Worm (Caenorhabditis elegans): Measurements from ENCODE around the gene bre-5.
A peak's percentile ranks its signal among the peaks of the same experiment; 100 is the strongest.

bre-5 gene

ce11 chrIV:12086498-12086897 is 35.5 kb upstream of the bre-5 start (continued):
- TF ChIP-seq vab-7 (GFP tag; IDR thresholded peaks at IDR 0.05) (peak; percentile 95), daf-16 (GFP tag; optimal IDR thresholded peaks at IDR 0.05) (peak; percentile 66 to 85), daf-16 (tag; optimal IDR thresholded peaks at IDR 0.05) (peak; percentile 64), R02D3.7 (tag; optimal IDR thresholded peaks at IDR 0.05) (no peak), egl-43 (GFP tag; IDR thresholded peaks at IDR 0.05) (peak; percentile 98), ama-1 (optimal IDR thresholded peaks at IDR 0.05) (no peak), dmd-9 (GFP tag; IDR thresholded peaks at IDR 0.05) (peak; percentile 68; the same call in 1 of the 2 replicates), tag-97 (GFP tag; IDR thresholded peaks at IDR 0.05) (no peak), zag-1 (tag; optimal IDR thresholded peaks at IDR 0.05) (no peak), hmg-1.1 (GFP tag; IDR thresholded peaks at IDR 0.05) (peak; percentile 87), mxl-3 (GFP tag; optimal IDR thresholded peaks at IDR 0.05) (peak; percentile 84), madf-9 (GFP tag; conservative IDR thresholded peaks at IDR 0.05) (peak; percentile 69; the same call in 1 of the 2 replicates), lsy-2 (tag; optimal IDR thresholded peaks at IDR 0.05) (peak in 1 of 2 experiments; percentile 61), pqm-1 (tag; optimal IDR thresholded peaks at IDR 0.05) (peak; percentile 14), nhr-48 (tag; optimal IDR thresholded peaks at IDR 0.05) (peak; percentile 69), lin-15B (tag; optimal IDR thresholded peaks at IDR 0.05) (no peak), ces-1 (GFP tag; optimal IDR thresholded peaks at IDR 0.05) (no peak), rbr-2 (tag; optimal IDR thresholded peaks at IDR 0.05) (peak; percentile 81), Y48G9A.11 (GFP tag; IDR thresholded peaks at IDR 0.05) (peak; percentile 86), nhr-102 (tag; optimal IDR thresholded peaks at IDR 0.05) (peak; percentile 84), arid-1 (GFP tag; conservative IDR thresholded peaks at IDR 0.05) (peak; percentile 94), Y75B8A.6 (GFP tag; IDR thresholded peaks at IDR 0.05) (0 out of 2 replicates have a peak, but pooled peaks have one; percentile 27), jun-1 (tag; optimal IDR thresholded peaks at IDR 0.05) (peak; percentile 11), fkh-10 (GFP tag; optimal IDR thresholded peaks at IDR 0.05) (no peak), unc-62 (GFP tag; optimal IDR thresholded peaks at IDR 0.05 in 1 of 2) (no peak), unc-62 (tag; optimal IDR thresholded peaks at IDR 0.05) (no peak), Y105C5A.15 (GFP tag; IDR thresholded peaks at IDR 0.05) (peak; percentile 94), D1046.2 (GFP tag; IDR thresholded peaks at IDR 0.05) (peak; percentile 92), tra-1 (GFP tag; IDR thresholded peaks at IDR 0.05) (peak; percentile 82), dve-1 (tag; optimal IDR thresholded peaks at IDR 0.05; ENCODE audit: insufficient read depth) (peak; percentile 74), aha-1 (tag) (peak; percentile 99), T26A8.4 (GFP tag; IDR thresholded peaks at IDR 0.05) (peak; percentile 84), F37D6.2 (tag; optimal IDR thresholded peaks at IDR 0.05) (peak; percentile 61), ceh-62 (tag; optimal IDR thresholded peaks at IDR 0.05) (no peak), lin-38 (GFP tag; IDR thresholded peaks at IDR 0.05) (peak; percentile 88), mep-1 (tag; optimal IDR thresholded peaks at IDR 0.05) (peak; percentile 89), F44E2.7 (GFP tag; IDR thresholded peaks at IDR 0.05) (peak; percentile 94), lin-13 (GFP tag; optimal IDR thresholded peaks at IDR 0.05) (peak; percentile 77), unc-39 (tag; optimal IDR thresholded peaks at IDR 0.05) (no peak), dmd-8 (GFP tag; IDR thresholded peaks at IDR 0.05) (peak; percentile 92), ceh-20 (GFP tag; IDR thresholded peaks at IDR 0.05) (peak; percentile 86), ZK546.5 (tag; optimal IDR thresholded peaks at IDR 0.05) (no peak), mdl-1 (tag; optimal IDR thresholded peaks at IDR 0.05) (peak in 1 of 2 experiments; percentile 43), nhr-41 (GFP tag; IDR thresholded peaks at IDR 0.05) (0 out of 2 replicates have a peak, but pooled peaks have one; percentile 29), unc-130 (GFP tag; optimal IDR thresholded peaks at IDR 0.05) (peak; percentile 71), nhr-10 (tag; optimal IDR thresholded peaks at IDR 0.05) (no peak), nhr-28 (tag; optimal IDR thresholded peaks at IDR 0.05) (no peak), mes-2 (tag; optimal IDR thresholded peaks at IDR 0.05; ENCODE audit: poor library complexity, severe bottlenecking) (peak; percentile 89), dpl-1 (GFP tag; optimal IDR thresholded peaks at IDR 0.05) (peak; percentile 48), lim-7 (GFP tag; IDR thresholded peaks at IDR 0.05) (peak; percentile 93), mdt-29 (GFP tag; IDR thresholded peaks at IDR 0.05) (peak; percentile 18; the same call in 1 of the 2 replicates), nhr-237 (tag; optimal IDR thresholded peaks at IDR 0.05) (peak; percentile 17), mxl-2 (GFP tag; conservative IDR thresholded peaks at IDR 0.05) (peak; percentile 66)

Data from whole organism, L4 larva.